Fruit fly (Drosophila melanogaster) S2 (cell line): ENCODE measurements around the gene Trf4-1.
A peak's percentile ranks its signal among the peaks of the same experiment; 100 is the strongest.

Source experiments
- CG8478 ChIP-seq: fragments of >200 bp; optimal IDR thresholded peaks from 2 replicates; lab custom pipeline; 2018
- CTCF ChIP-seq, 2 experiments: fragments of >200 bp; optimal IDR thresholded peaks; 2 replicates each; lab custom pipeline; 2018

Gene Trf4-1

DNA sequence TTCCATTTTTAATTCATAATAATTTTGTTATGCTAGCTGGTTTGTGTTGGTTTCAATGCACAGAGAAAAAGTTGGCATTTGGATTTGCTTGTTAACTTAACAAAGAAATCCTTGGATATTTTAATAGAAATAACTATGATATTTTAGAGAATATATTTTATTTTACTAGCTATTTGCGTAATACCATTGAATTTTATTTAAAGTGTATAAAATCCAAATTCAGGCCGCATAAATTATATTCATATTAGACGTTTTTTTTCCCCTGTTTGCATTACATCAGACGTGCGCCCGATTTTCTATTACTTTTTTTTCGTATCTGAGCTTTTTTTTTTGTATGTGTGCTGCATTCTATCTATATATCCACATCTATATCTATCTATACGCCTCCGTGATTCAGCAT, 25.4 kb upstream of the Trf4-1 start:
- TF ChIP-seq CG8478 (lab: Kevin White, UChicago) (no peak), CTCF (optimal IDR thresholded peaks at IDR 0.05; lab: Kevin White, UChicago) (no peak)

DNA sequence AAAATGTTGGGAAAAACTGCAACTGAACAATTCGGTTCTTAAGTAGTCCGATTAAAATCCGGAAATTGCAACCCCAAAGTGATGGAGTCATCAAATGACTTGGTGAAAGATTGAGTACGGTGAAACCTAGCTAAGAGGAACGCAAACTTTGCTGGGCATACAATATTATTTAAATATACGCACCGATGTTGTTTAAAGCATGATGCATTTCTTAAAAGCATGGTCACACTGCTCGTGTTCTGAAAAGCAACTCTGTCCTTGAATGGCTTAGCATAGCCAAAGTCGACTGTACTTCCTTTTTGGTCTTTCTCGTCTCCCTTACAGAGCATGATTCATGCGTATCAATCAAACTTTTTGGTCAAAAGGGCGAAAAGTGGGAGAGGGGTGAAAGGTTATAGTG, 23.5 kb upstream of the Trf4-1 start:
- no peak for TF ChIP-seq CTCF (optimal IDR thresholded peaks at IDR 0.05; lab: Kevin White, UChicago)
- no peak for TF ChIP-seq CG8478 (lab: Kevin White, UChicago)

DNA sequence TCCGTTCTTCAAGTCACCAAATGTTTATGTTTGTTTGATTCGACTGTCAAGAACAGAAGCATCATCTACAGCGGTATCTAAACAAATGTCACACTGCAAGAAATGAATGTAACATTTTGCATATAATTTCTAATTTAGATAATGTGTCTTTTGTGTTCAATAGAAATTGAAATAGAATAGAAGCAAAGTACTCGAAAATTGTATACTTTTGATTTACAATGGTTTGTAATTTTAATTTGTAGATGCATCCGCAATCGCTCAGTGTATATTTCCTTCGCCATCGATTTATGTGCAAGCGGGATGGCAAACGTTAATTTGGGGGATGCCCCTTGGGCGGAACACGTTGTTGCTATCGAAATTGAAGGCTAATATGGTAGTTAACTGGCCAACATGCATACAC, 21.9 kb upstream of the Trf4-1 start:
- TF ChIP-seq CG8478 (lab: Kevin White, UChicago), result no peak

DNA sequence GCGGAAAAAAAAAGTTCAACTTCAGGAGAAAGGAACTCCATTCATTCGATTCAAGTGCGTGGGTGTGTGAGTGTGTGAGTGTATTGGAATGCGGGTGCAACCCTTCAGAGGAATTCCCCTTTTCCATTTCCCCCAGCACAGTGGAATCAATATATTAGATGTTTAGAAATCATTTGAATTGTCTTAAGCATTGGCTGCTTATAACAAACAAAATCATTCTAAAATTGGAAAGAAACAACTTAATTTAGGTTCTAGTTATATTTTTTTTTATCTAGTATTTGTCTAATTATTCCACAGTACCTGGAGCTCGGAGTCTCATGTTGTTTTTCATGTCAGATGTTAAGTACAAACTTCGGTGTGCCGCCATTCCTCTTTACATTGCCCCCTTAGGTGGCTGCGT, 21.1 kb upstream of the Trf4-1 start:
- TF ChIP-seq CG8478 (lab: Kevin White, UChicago) (no peak), CTCF (optimal IDR thresholded peaks at IDR 0.05; lab: Kevin White, UChicago) (no peak)

DNA sequence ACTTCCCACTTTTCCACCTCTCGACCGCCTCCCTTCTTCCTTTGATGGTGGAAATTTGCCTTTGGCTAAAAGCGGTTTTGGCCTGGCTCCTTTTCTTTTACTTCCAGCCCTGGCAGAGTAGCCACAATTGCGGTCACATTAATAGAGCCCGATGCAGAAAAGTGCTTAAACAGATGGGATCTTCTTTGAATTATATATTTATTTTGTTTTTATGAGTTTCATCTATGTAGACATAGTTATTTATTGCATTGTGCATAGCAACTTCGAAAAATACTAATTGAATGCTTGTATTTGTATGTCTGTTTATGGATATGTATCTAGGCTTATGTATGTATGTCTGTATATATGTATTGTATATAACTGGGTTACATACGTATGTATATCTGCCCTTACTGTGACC, 18.1 kb upstream of the Trf4-1 start:
- TF ChIP-seq CG8478 (lab: Kevin White, UChicago) (no peak), CTCF (optimal IDR thresholded peaks at IDR 0.05; lab: Kevin White, UChicago) (no peak)

- no peak for TF ChIP-seq CG8478 (lab: Kevin White, UChicago)
- TF ChIP-seq CTCF (optimal IDR thresholded peaks at IDR 0.05; lab: Kevin White, UChicago), result no peak
These were observed 17.4 kb upstream of the Trf4-1 start for dm6 chrX:8542728-8543127.

- TF ChIP-seq CTCF (optimal IDR thresholded peaks at IDR 0.05; lab: Kevin White, UChicago) (peak in 1 of 2 experiments; percentile 12), CG8478 (lab: Kevin White, UChicago) (no peak)
These were observed 5.8 kb upstream of the Trf4-1 start for dm6 chrX:8554303-8554702.

DNA sequence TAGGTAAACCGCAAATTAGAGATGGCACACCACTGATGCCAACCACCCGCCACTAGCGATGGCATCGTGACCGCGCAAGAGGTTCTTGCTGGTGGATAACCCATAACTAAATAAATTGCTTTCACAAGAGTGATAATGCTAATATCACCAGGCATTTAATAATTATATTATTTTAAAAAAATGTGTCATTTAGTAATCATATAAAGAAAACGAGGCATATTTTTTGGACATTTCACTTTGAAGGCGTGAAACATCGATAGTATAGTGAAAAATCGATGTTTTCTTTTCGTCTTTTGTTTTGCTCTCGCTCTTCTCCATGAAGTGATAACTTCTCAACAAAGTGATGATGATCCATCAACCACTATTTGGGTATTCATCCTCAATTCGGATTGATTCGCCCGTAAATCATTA, 1.4 kb upstream of the Trf4-1 start, which contains the start of gene IntS4:
Gene IntS4, minus strand, starts transcription at position 20 of the 411 bp plus-strand sequence.
- TF ChIP-seq CG8478 (lab: Kevin White, UChicago), result no peak
- TF ChIP-seq CTCF (optimal IDR thresholded peaks at IDR 0.05; lab: Kevin White, UChicago), result no peak

dm6 chrX:8561404-8562397, 1.6 kb downstream of the Trf4-1 start:
- no peak for TF ChIP-seq CTCF (optimal IDR thresholded peaks at IDR 0.05; lab: Kevin White, UChicago)
- no peak for TF ChIP-seq CG8478 (lab: Kevin White, UChicago)

dm6 chrX:8569038-8569437, 8.9 kb downstream of the Trf4-1 start:
- TF ChIP-seq CTCF (optimal IDR thresholded peaks at IDR 0.05; lab: Kevin White, UChicago) (no peak), CG8478 (lab: Kevin White, UChicago) (no peak)

- TF ChIP-seq CTCF (optimal IDR thresholded peaks at IDR 0.05; lab: Kevin White, UChicago), result no peak
These were observed 9.5 kb downstream of the Trf4-1 start for dm6 chrX:8569639-8570038.

DNA sequence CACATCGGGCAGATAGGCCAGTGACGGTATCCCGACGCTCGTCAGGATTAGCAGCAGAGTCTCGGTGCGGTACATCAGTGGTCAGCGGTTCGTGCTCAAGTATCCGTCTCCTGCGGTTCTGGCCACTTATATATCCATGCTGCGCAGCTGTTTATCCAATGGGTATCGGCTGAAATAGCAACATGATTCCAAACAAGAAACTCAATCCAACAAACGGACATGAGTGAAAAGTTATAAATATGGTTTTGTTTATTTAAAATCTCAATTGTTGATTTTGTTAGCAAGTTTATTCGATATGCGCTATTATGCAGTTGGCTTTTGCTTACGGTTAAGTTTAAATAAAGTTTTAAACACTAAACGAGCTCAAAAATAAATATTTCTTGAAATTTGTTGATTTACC, 10.7 kb downstream of the Trf4-1 start, which contains the start of gene CG12111:
Gene CG12111, minus strand, starts transcription at position 101 of the 400 bp plus-strand sequence.
- no peak for TF ChIP-seq CTCF (optimal IDR thresholded peaks at IDR 0.05; lab: Kevin White, UChicago)
- no peak for TF ChIP-seq CG8478 (lab: Kevin White, UChicago)

DNA sequence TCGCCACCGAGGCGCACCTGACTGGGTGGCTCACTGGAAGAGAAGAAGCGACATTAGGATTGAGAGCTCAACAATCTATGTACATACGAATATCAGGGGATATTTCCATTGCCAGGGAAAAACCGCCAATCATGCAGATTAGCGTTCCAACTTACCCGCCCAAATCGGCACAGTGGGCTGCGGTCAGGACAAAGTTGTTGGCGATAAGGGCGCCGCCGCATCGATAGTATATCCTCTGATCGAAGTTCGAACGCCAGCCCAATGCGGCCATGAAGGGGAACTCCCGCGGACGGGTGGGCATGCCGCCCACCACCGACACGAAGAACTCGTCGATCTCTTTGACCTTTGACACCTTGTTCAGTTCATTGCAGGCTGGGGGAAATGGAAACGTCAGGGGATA, 11.8 kb downstream of the Trf4-1 start:
- TF ChIP-seq CG8478 (lab: Kevin White, UChicago), result no peak
- TF ChIP-seq CTCF (optimal IDR thresholded peaks at IDR 0.05; lab: Kevin White, UChicago), result no peak

DNA sequence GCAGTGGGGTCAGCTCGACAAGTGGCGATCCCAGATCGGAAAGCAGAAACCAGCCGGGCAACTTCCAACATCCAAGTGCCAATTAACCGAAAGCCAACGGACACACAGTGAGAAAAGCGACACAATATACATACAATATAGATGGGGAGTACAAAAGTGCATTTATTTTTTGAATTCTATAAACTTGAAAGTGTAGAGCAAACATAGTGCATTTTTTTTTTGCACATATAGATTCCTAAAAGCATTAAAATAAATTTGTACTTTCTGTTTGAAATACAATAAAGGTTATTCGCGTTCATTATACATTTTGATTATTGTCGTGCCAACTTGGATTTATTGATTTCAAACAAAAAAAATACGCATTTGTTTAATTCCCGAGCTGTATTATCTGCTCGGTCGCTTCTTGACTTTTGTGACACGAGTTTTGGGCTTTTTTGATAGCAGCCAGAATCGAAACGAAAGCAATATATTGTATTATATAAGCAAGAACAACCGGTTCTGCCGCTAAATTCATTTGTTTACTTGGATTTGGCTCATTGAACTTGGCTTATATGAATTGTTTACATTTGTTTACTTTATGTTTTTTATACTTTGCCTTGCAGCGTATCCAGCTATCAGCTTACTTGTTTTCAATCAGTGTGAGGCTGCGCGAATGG, 12.9 kb downstream of the Trf4-1 start, which contains the start of gene spirit:
Gene spirit, minus strand, starts transcription at position 655 of the 656 bp plus-strand sequence.
- TF ChIP-seq CTCF (optimal IDR thresholded peaks at IDR 0.05; lab: Kevin White, UChicago), result no peak
- no peak for TF ChIP-seq CG8478 (lab: Kevin White, UChicago)
